Fruit fly (Drosophila melanogaster) whole organism, embryonic: ENCODE data around the gene Sem1.

Experiments
- ATbp ChIP-seq: fragments of 200-800 bp; sonication (Bioruptor generic); optimal IDR thresholded peaks from 2 replicates; lab custom pipeline; 2017; ENCODE audit warnings: missing biosample characterization, mild to moderate bottlenecking, missing genetic modification characterization, missing genetic modification reagents
- CG13894 ChIP-seq: fragments of 200-800 bp; sonication (Bioruptor generic); optimal IDR thresholded peaks from 3 replicates; lab custom pipeline; 2018; ENCODE audit warnings: missing biosample characterization, mild to moderate bottlenecking, missing genetic modification characterization, moderate library complexity
- CG32767 ChIP-seq: fragments of 200-800 bp; sonication (Bioruptor generic); IDR thresholded peaks from 2 replicates; pipeline ENCODE4 v1.3.6; 2022; ENCODE audit warnings: missing biosample characterization, missing genetic modification characterization
- Ets97D ChIP-seq: fragments of 200-800 bp; sonication (Bioruptor generic); optimal IDR thresholded peaks from 3 replicates; lab custom pipeline; 2016; ENCODE audit warnings: missing biosample characterization, missing genetic modification characterization
- Hey ChIP-seq: fragments of 200-800 bp; sonication (Bioruptor generic); optimal IDR thresholded peaks from 3 replicates; lab custom pipeline; 2018; ENCODE audit warnings: missing biosample characterization, mild to moderate bottlenecking, missing genetic modification characterization
- Ravus ChIP-seq: fragments of 200-800 bp; sonication (Bioruptor generic); IDR thresholded peaks from 2 replicates; pipeline ENCODE4 v1.3.6; 2022; ENCODE audit warnings: missing biosample characterization, missing genetic modification characterization
- aop ChIP-seq: fragments of 200-800 bp; sonication (Bioruptor generic); IDR thresholded peaks from 2 replicates; pipeline ENCODE4 v1.3.6; 2022; ENCODE audit warnings: missing biosample characterization, missing genetic modification characterization
- bsh ChIP-seq, 2 experiments: fragments of 200-800 bp; sonication (Bioruptor generic); optimal IDR thresholded peaks; 2 replicates each; lab custom pipeline; 2017 to 2018; ENCODE audit warnings: mild to moderate bottlenecking in 2 of 2, missing biosample characterization in 2 of 2, missing genetic modification characterization in 2 of 2, moderate library complexity in 1 of 2
- eve ChIP-seq, 2 experiments: fragments of >200 bp; optimal IDR thresholded peaks; 2 replicates each; lab custom pipeline; 2017; ENCODE audit warnings: missing biosample characterization in 2 of 2, missing genetic modification characterization in 2 of 2
- gsb-n ChIP-seq: fragments of 200-800 bp; sonication (Bioruptor generic); optimal IDR thresholded peaks from 3 replicates; lab custom pipeline; 2018; ENCODE audit warnings: missing biosample characterization, mild to moderate bottlenecking, missing genetic modification characterization
- sens ChIP-seq: fragments of 200-800 bp; sonication (Bioruptor generic); peaks from one replicate; lab custom pipeline; 2016; ENCODE audit warnings: missing biosample characterization, missing genetic modification characterization
- usp ChIP-seq: fragments of >200 bp; optimal IDR thresholded peaks from 2 replicates; lab custom pipeline; 2017; ENCODE audit warnings: missing biosample characterization, missing genetic modification characterization
- vnd ChIP-seq: fragments of 200-800 bp; sonication (Bioruptor generic); IDR thresholded peaks from 3 replicates; pipeline ENCODE4 v1.3.6; 2022; ENCODE audit warnings: missing biosample characterization, missing genetic modification characterization; ENCODE audit not compliant: partially characterized antibody

DNA sequence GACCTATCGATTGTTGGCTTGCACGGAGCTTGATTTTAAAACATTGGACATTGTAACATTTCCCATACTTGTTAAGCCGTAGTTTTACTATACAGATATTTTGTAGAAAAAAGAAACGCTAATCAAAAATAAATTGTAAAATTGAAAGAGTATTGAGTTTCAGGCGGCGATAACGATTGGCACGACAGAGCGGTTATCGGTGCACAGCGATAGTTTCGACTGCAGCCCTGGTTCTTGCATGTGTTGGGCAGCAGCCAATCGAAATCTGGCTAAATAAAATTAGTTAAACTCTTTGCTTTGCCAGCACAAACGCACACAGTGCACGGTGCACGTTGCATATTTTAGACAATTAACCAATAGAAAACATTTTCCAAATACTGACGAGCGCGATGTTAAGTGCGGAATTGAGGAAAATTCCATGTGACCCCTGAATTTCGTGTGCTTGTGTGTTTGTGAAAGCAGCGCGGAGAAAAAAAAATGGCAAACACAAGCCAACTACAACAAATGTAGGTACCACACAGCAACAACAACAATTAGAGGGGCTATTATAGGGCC, 25.9 kb upstream of the Sem1 start, which contains the start of gene milt:
- no peak for TF ChIP-seq eve (GFP tag; optimal IDR thresholded peaks at IDR 0.05; lab: Kevin White, UChicago)
- TF ChIP-seq vnd (GFP tag; lab: Robert Waterston, UW) = peak; percentile 86
- no peak for TF ChIP-seq Ravus (GFP tag; lab: Robert Waterston, UW)
- no peak for TF ChIP-seq bsh (GFP tag; optimal IDR thresholded peaks at IDR 0.05; lab: Kevin White, UChicago)
- no peak for TF ChIP-seq CG32767 (GFP tag; lab: Robert Waterston, UW)
- peak; percentile 52 for TF ChIP-seq Ets97D (GFP tag; lab: Kevin White, UChicago)
- TF ChIP-seq gsb-n (tag; lab: Kevin White, UChicago) = no peak
- TF ChIP-seq usp (GFP tag; lab: Kevin White, UChicago) = no peak
- no peak for TF ChIP-seq aop (GFP tag; lab: Robert Waterston, UW)
- no peak for TF ChIP-seq CG13894 (tag; lab: Kevin White, UChicago)
- peak; percentile 70 for TF ChIP-seq sens
- no peak for TF ChIP-seq ATbp (GFP tag; lab: Kevin White, UChicago)
- no peak for TF ChIP-seq Hey (tag; lab: Kevin White, UChicago)
